Worm (Caenorhabditis elegans): ENCODE data around the gene unc-27.
A peak's percentile ranks its signal among the peaks of the same experiment; 100 is the strongest.

DNA sequence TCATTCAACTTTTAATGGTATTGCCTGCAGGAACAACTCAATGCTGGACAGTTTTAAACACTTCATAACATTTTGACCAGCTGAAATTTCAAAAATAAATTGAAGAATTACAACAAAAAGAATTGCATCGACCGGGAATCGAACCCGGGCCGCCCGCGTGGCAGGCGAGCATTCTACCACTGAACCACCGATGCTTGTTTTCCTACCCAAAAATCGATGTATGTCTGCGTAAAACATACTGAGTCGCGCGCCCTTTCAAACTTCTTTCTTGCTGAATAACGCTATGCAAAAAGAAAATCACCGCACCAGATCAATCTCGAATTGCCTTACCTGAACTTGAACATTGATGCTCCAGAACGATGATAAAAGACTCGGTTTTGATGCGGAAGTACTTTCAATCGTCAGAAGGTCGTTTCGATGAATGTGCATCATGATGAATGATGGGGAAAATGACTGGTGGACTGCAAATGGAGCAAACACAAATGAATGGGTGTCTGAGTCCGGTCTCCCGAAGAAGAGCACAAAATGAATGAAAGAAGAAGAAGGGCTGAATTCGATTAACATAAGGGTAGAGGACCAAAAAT, 7.5 kb downstream of the unc-27 start, which contains the start of gene R04E5.7:
- TF ChIP-seq nhr-28 (tag; optimal IDR thresholded peaks at IDR 0.05) (no peak), elt-1 (tag; optimal IDR thresholded peaks at IDR 0.05) (no peak), lsy-12 (tag; optimal IDR thresholded peaks at IDR 0.05) (no peak), ama-1 (optimal IDR thresholded peaks at IDR 0.05) (peak; percentile 5), zag-1 (tag; optimal IDR thresholded peaks at IDR 0.05) (no peak), nhr-23 (tag; optimal IDR thresholded peaks at IDR 0.05) (no peak), nhr-77 (tag; optimal IDR thresholded peaks at IDR 0.05) (no peak), pha-4 (tag; optimal IDR thresholded peaks at IDR 0.05) (peak; percentile 15), fkh-10 (GFP tag; optimal IDR thresholded peaks at IDR 0.05) (no peak), unc-62 (GFP tag; optimal IDR thresholded peaks at IDR 0.05) (no peak)

All from whole organism, L3 larva.